Worm (Caenorhabditis elegans): ENCODE measurements around the gene nyn-3.

- TF ChIP-seq ztf-29 (GFP tag; IDR thresholded peaks at IDR 0.05) (no peak), T22C8.4 (GFP tag; IDR thresholded peaks at IDR 0.05) (no peak), tab-1 (GFP tag; IDR thresholded peaks at IDR 0.05) (no peak), klf-2 (GFP tag; conservative IDR thresholded peaks at IDR 0.05) (no peak), cog-1 (tag; optimal IDR thresholded peaks at IDR 0.05) (no peak)
Observed at ce11 chrII:6256024-6256423, 36.4 kb downstream of the nyn-3 start, which contains the start of gene F13H8.5.

Measured in whole organism, midembryonic.